Fruit fly (Drosophila melanogaster) whole organism, embryonic: ENCODE data around the gene Gbs-76A.

Experiments used
- ATbp ChIP-seq: fragments of 200-800 bp; sonication (Bioruptor generic); optimal IDR thresholded peaks from 2 replicates; lab custom pipeline; 2017; ENCODE audit warnings: missing biosample characterization, mild to moderate bottlenecking, missing genetic modification characterization, missing genetic modification reagents
- Antp ChIP-seq: fragments of 200-800 bp; sonication (Bioruptor generic); optimal IDR thresholded peaks from 3 replicates; lab custom pipeline; 2016; ENCODE audit warnings: missing biosample characterization, missing genetic modification characterization
- Asciz ChIP-seq: fragments of 200-800 bp; sonication (Bioruptor generic); optimal IDR thresholded peaks from 2 replicates; lab custom pipeline; 2017; ENCODE audit warnings: missing biosample characterization, mild to moderate bottlenecking, missing genetic modification characterization, missing genetic modification reagents
- Blimp-1 ChIP-seq: fragments of 200-800 bp; sonication (Bioruptor generic); optimal IDR thresholded peaks from 3 replicates; lab custom pipeline; 2018; ENCODE audit warnings: missing biosample characterization, missing genetic modification characterization, mild to moderate bottlenecking, moderate library complexity, missing genetic modification reagents
- BtbVII ChIP-seq: fragments of 200-800 bp; sonication (Bioruptor generic); optimal IDR thresholded peaks from 3 replicates; lab custom pipeline; 2017; ENCODE audit warnings: missing biosample characterization, mild to moderate bottlenecking, missing genetic modification characterization
- C15 ChIP-seq: fragments of 200-800 bp; sonication (Bioruptor generic); IDR thresholded peaks from 3 replicates; pipeline ENCODE4 v1.3.6; 2022; ENCODE audit warnings: missing biosample characterization, missing genetic modification characterization
- CG10274 ChIP-seq: fragments of 200-800 bp; sonication (Bioruptor generic); optimal IDR thresholded peaks from 3 replicates; lab custom pipeline; 2017; ENCODE audit warnings: missing biosample characterization, mild to moderate bottlenecking, missing genetic modification characterization
- CG13296 ChIP-seq: fragments of 200-800 bp; sonication (Bioruptor generic); optimal IDR thresholded peaks from 3 replicates; lab custom pipeline; 2018; ENCODE audit warnings: missing biosample characterization, mild to moderate bottlenecking, missing genetic modification characterization
- CG15479 ChIP-seq: fragments of 200-800 bp; sonication (Bioruptor generic); optimal IDR thresholded peaks from 3 replicates; lab custom pipeline; 2019; ENCODE audit warnings: missing biosample characterization, mild to moderate bottlenecking, missing genetic modification characterization, moderate library complexity
- CG15514 ChIP-seq: fragments of 200-800 bp; sonication (Bioruptor generic); optimal IDR thresholded peaks from 3 replicates; lab custom pipeline; 2017; ENCODE audit warnings: missing biosample characterization, missing genetic modification characterization, mild to moderate bottlenecking, moderate library complexity, missing genetic modification reagents
- CG15601 ChIP-seq: fragments of 200-800 bp; sonication (Bioruptor generic); optimal IDR thresholded peaks from 3 replicates; lab custom pipeline; 2019; ENCODE audit warnings: missing biosample characterization, mild to moderate bottlenecking, missing genetic modification characterization, moderate library complexity
- CG17568 ChIP-seq: fragments of 200-800 bp; sonication (Bioruptor generic); optimal IDR thresholded peaks from 2 replicates; lab custom pipeline; 2018; ENCODE audit warnings: missing biosample characterization, mild to moderate bottlenecking, missing genetic modification characterization, moderate library complexity
- CG18599 ChIP-seq: fragments of 200-800 bp; sonication (Bioruptor generic); optimal IDR thresholded peaks from 3 replicates; lab custom pipeline; 2017; ENCODE audit warnings: missing biosample characterization, missing genetic modification characterization, mild to moderate bottlenecking, moderate library complexity, missing genetic modification reagents
- CG18619 ChIP-seq: fragments of 200-800 bp; sonication (Bioruptor generic); optimal IDR thresholded peaks from 3 replicates; lab custom pipeline; 2017; ENCODE audit warnings: missing biosample characterization, mild to moderate bottlenecking, missing genetic modification characterization
- CG2678 ChIP-seq: fragments of 200-800 bp; sonication (Bioruptor generic); optimal IDR thresholded peaks from 3 replicates; lab custom pipeline; 2019; ENCODE audit warnings: missing biosample characterization, mild to moderate bottlenecking, missing genetic modification characterization, moderate library complexity
- CG3281 ChIP-seq: fragments of 200-800 bp; sonication (Bioruptor generic); optimal IDR thresholded peaks from 3 replicates; lab custom pipeline; 2017; ENCODE audit warnings: missing biosample characterization, mild to moderate bottlenecking, missing genetic modification characterization
- CG3407 ChIP-seq: fragments of 200-800 bp; sonication (Bioruptor generic); optimal IDR thresholded peaks from 2 replicates; lab custom pipeline; 2018; ENCODE audit warnings: missing biosample characterization, mild to moderate bottlenecking, missing genetic modification characterization
- CG4707 ChIP-seq: fragments of 200-800 bp; sonication (Bioruptor generic); optimal IDR thresholded peaks from 2 replicates; lab custom pipeline; 2018; ENCODE audit warnings: missing biosample characterization, mild to moderate bottlenecking, missing genetic modification characterization, moderate library complexity
- CG6813 ChIP-seq: fragments of 200-800 bp; sonication (Bioruptor generic); optimal IDR thresholded peaks from 2 replicates; lab custom pipeline; 2017; ENCODE audit warnings: missing biosample characterization, missing genetic modification characterization, mild to moderate bottlenecking, moderate library complexity, missing genetic modification reagents
- CG6854 ChIP-seq: fragments of 200-800 bp; sonication (Bioruptor generic); optimal IDR thresholded peaks from 3 replicates; lab custom pipeline; 2017; ENCODE audit warnings: missing biosample characterization, mild to moderate bottlenecking, missing genetic modification characterization
- CG9797 ChIP-seq: fragments of 200-800 bp; sonication (Bioruptor generic); optimal IDR thresholded peaks from 3 replicates; lab custom pipeline; 2018; ENCODE audit warnings: missing biosample characterization, mild to moderate bottlenecking, missing genetic modification characterization
- Dbx ChIP-seq: fragments of 200-800 bp; sonication (Bioruptor generic); IDR thresholded peaks from 3 replicates; pipeline ENCODE4 v1.3.6; 2022; ENCODE audit warnings: missing biosample characterization, missing genetic modification characterization
- Dll ChIP-seq: fragments of 200-800 bp; sonication (Bioruptor generic); IDR thresholded peaks from 4 replicates; pipeline ENCODE4 v1.3.6; 2022; ENCODE audit warnings: missing biosample characterization, missing genetic modification characterization; ENCODE audit not compliant: partially characterized antibody
- Doc2 ChIP-seq: fragments of 200-800 bp; sonication (Bioruptor generic); IDR thresholded peaks from 2 replicates; pipeline ENCODE4 v1.3.6; 2022; ENCODE audit warnings: missing biosample characterization, missing genetic modification characterization
- GATAe ChIP-seq: fragments of 200-800 bp; sonication (Bioruptor generic); conservative IDR thresholded peaks from 2 replicates; pipeline ENCODE4 v1.3.6; 2022; ENCODE audit warnings: missing biosample characterization, missing genetic modification characterization
- Gug ChIP-seq: fragments of 200-800 bp; sonication (Bioruptor generic); IDR thresholded peaks from 4 replicates; pipeline ENCODE4 v1.3.6; 2022; ENCODE audit warnings: missing biosample characterization, missing genetic modification characterization
- Hmr ChIP-seq: fragments of 200-800 bp; sonication (Bioruptor generic); optimal IDR thresholded peaks from 3 replicates; lab custom pipeline; 2017; ENCODE audit warnings: mild to moderate bottlenecking, missing biosample characterization, missing genetic modification reagents, missing genetic modification characterization
- Hr51 ChIP-seq, 2 experiments: fragments of 200-800 bp; sonication (Bioruptor generic); optimal IDR thresholded peaks; 2 replicates in 1 of 2; 3 replicates in 1 of 2; lab custom pipeline; 2016 to 2018; ENCODE audit warnings: missing biosample characterization in 2 of 2, missing genetic modification characterization in 2 of 2, mild to moderate bottlenecking in 1 of 2, moderate library complexity in 1 of 2
- Med ChIP-seq: fragments of 200-800 bp; sonication (Bioruptor generic); peaks from one replicate; lab custom pipeline; 2016; ENCODE audit warnings: missing biosample characterization, missing genetic modification characterization, mild to moderate bottlenecking, inconsistent platforms, moderate library complexity
- Meics ChIP-seq: fragments of 200-800 bp; sonication (Bioruptor generic); optimal IDR thresholded peaks from 2 replicates; lab custom pipeline; 2017; ENCODE audit warnings: missing biosample characterization, mild to moderate bottlenecking, missing genetic modification characterization
- Nf-YB ChIP-seq: fragments of 200-800 bp; sonication (Bioruptor generic); optimal IDR thresholded peaks from 3 replicates; lab custom pipeline; 2019; ENCODE audit warnings: missing biosample characterization, mild to moderate bottlenecking, missing genetic modification characterization, moderate library complexity
- NfI ChIP-seq: fragments of 200-800 bp; sonication (Bioruptor generic); optimal IDR thresholded peaks from 3 replicates; lab custom pipeline; 2018; ENCODE audit warnings: missing biosample characterization, mild to moderate bottlenecking, missing genetic modification characterization, moderate library complexity
- Optix ChIP-seq: fragments of 200-800 bp; sonication (Bioruptor generic); IDR thresholded peaks from 3 replicates; pipeline ENCODE4 v1.3.6; 2022; ENCODE audit warnings: missing biosample characterization, missing genetic modification characterization
- Sox100B ChIP-seq: fragments of 200-800 bp; sonication (Bioruptor generic); optimal IDR thresholded peaks from 3 replicates; lab custom pipeline; 2018; ENCODE audit warnings: missing biosample characterization, mild to moderate bottlenecking, missing genetic modification characterization
- Sry-δ ChIP-seq: fragments of 200-800 bp; sonication (Bioruptor generic); optimal IDR thresholded peaks from 2 replicates; lab custom pipeline; 2016; ENCODE audit warnings: missing biosample characterization, missing genetic modification characterization
- Ssrp ChIP-seq: fragments of 200-800 bp; sonication (Bioruptor generic); optimal IDR thresholded peaks from 2 replicates; lab custom pipeline; 2018; ENCODE audit warnings: missing biosample characterization, mild to moderate bottlenecking, missing genetic modification characterization, moderate library complexity
- Vsx1 ChIP-seq: fragments of 200-800 bp; sonication (Bioruptor generic); optimal IDR thresholded peaks from 2 replicates; lab custom pipeline; 2017; ENCODE audit warnings: missing biosample characterization, mild to moderate bottlenecking, missing genetic modification characterization, missing genetic modification reagents
- ap ChIP-seq: fragments of 200-800 bp; sonication (Bioruptor generic); IDR thresholded peaks from 2 replicates; pipeline ENCODE4 v1.3.6; 2022; ENCODE audit warnings: missing biosample characterization, missing genetic modification characterization
- chn ChIP-seq: fragments of 200-800 bp; sonication (Bioruptor generic); optimal IDR thresholded peaks from 2 replicates; lab custom pipeline; 2016; ENCODE audit warnings: missing biosample characterization, missing genetic modification characterization
- danr ChIP-seq: fragments of 200-800 bp; sonication (Bioruptor generic); IDR thresholded peaks from 2 replicates; pipeline ENCODE4 v1.3.6; 2022; ENCODE audit warnings: missing biosample characterization, missing genetic modification characterization
- ems ChIP-seq: fragments of 200-800 bp; sonication (Bioruptor generic); optimal IDR thresholded peaks from 3 replicates; lab custom pipeline; 2016; ENCODE audit warnings: missing biosample characterization, missing genetic modification characterization
- lab ChIP-seq: fragments of 200-800 bp; sonication (Bioruptor generic); optimal IDR thresholded peaks from 3 replicates; lab custom pipeline; 2017; ENCODE audit warnings: missing biosample characterization, missing genetic modification characterization, mild to moderate bottlenecking, moderate library complexity, missing genetic modification reagents
- mirr ChIP-seq: fragments of 200-800 bp; sonication (Bioruptor generic); optimal IDR thresholded peaks from 3 replicates; lab custom pipeline; 2018; ENCODE audit warnings: missing biosample characterization, mild to moderate bottlenecking, missing genetic modification characterization
- nau ChIP-seq: fragments of 200-800 bp; sonication (Bioruptor generic); optimal IDR thresholded peaks from 3 replicates; lab custom pipeline; 2017; ENCODE audit warnings: missing biosample characterization, mild to moderate bottlenecking, missing genetic modification characterization, missing genetic modification reagents
- nom ChIP-seq: fragments of 200-800 bp; sonication (Bioruptor generic); optimal IDR thresholded peaks from 2 replicates; lab custom pipeline; 2017; ENCODE audit warnings: missing biosample characterization, missing genetic modification characterization, mild to moderate bottlenecking, moderate library complexity, missing genetic modification reagents
- pita ChIP-seq: fragments of 200-800 bp; sonication (Bioruptor generic); optimal IDR thresholded peaks from 2 replicates; lab custom pipeline; 2017; ENCODE audit warnings: missing biosample characterization, mild to moderate bottlenecking, missing genetic modification characterization
- repo ChIP-seq: fragments of 200-800 bp; sonication (Bioruptor generic); optimal IDR thresholded peaks from 2 replicates; lab custom pipeline; 2016; ENCODE audit warnings: missing biosample characterization, missing genetic modification characterization
- sens ChIP-seq: fragments of 200-800 bp; sonication (Bioruptor generic); peaks from one replicate; lab custom pipeline; 2016; ENCODE audit warnings: missing biosample characterization, missing genetic modification characterization
- sim ChIP-seq: fragments of 200-800 bp; sonication (Bioruptor generic); IDR thresholded peaks from 2 replicates; pipeline ENCODE4 v1.3.6; 2022; ENCODE audit warnings: missing biosample characterization, missing genetic modification characterization
- unc-4 ChIP-seq: fragments of 200-800 bp; sonication (Bioruptor generic); IDR thresholded peaks from 2 replicates; pipeline ENCODE4 v1.3.6; 2022; ENCODE audit warnings: missing biosample characterization, missing genetic modification characterization; ENCODE audit not compliant: partially characterized antibody

Gene Gbs-76A

dm6 chr3L:19340516-19340915 lies 48.0 kb upstream of the Gbs-76A start:
- TF ChIP-seq Vsx1 (GFP tag; lab: Kevin White, UChicago) (peak; percentile 44), sim (GFP tag; lab: Robert Waterston, UW) (no peak), Asciz (peak; percentile 12), Hmr (peak; percentile 42), Antp (GFP tag; lab: Kevin White, UChicago) (no peak), Blimp-1 (GFP tag; lab: Kevin White, UChicago) (peak; percentile 6), nau (GFP tag; lab: Kevin White, UChicago) (peak; percentile 40), CG15479 (GFP tag; lab: Kevin White, UChicago) (no peak), Nf-YB (GFP tag; lab: Kevin White, UChicago) (no peak), ATbp (GFP tag; lab: Kevin White, UChicago) (peak; percentile 64), Dbx (0 out of 3 replicates have a peak, but pooled peaks have one; percentile 31), CG6813 (GFP tag; lab: Kevin White, UChicago) (peak; percentile 18), unc-4 (GFP tag; lab: Robert Waterston, UW) (no peak), Doc2 (GFP tag; lab: Robert Waterston, UW) (no peak), CG4707 (GFP tag; lab: Kevin White, UChicago) (peak; percentile 7), Sry-δ (GFP tag; lab: Kevin White, UChicago) (no peak), CG15601 (tag; lab: Kevin White, UChicago) (peak; percentile 19), repo (GFP tag; lab: Kevin White, UChicago) (no peak), GATAe (GFP tag; lab: Robert Waterston, UW) (no peak), Sox100B (GFP tag; lab: Kevin White, UChicago) (peak; percentile 10), danr (no peak), CG3407 (GFP tag; lab: Kevin White, UChicago) (peak; percentile 10), CG13296 (GFP tag; lab: Kevin White, UChicago) (peak; percentile 5), CG18599 (peak; percentile 70), CG6854 (GFP tag; lab: Kevin White, UChicago) (peak; percentile 9), Hr51 (GFP tag; optimal IDR thresholded peaks at IDR 0.05; lab: Kevin White, UChicago) (no peak), mirr (no peak), Optix (GFP tag; lab: Robert Waterston, UW) (no peak), Gug (no peak), Meics (GFP tag; lab: Kevin White, UChicago) (peak; percentile 15), sens (GFP tag; lab: Kevin White, UChicago) (peak; percentile 72), CG9797 (GFP tag; lab: Kevin White, UChicago) (no peak), ap (GFP tag; lab: Robert Waterston, UW) (no peak), Med (GFP tag; lab: Kevin White, UChicago) (peak; percentile 64), CG18619 (GFP tag; lab: Kevin White, UChicago) (peak; percentile 1), CG15514 (GFP tag; lab: Kevin White, UChicago) (peak; percentile 44), Dll (GFP tag; lab: Robert Waterston, UW) (no peak), CG17568 (GFP tag; lab: Kevin White, UChicago) (peak; percentile 9), CG2678 (tag; lab: Kevin White, UChicago) (peak; percentile 44), lab (GFP tag; lab: Kevin White, UChicago) (peak; percentile 63), CG3281 (GFP tag; lab: Kevin White, UChicago) (peak; percentile 2), nom (GFP tag; lab: Kevin White, UChicago) (no peak), BtbVII (GFP tag; lab: Kevin White, UChicago) (peak; percentile 42), chn (GFP tag; lab: Kevin White, UChicago) (no peak), ems (GFP tag; lab: Kevin White, UChicago) (no peak), NfI (GFP tag; lab: Kevin White, UChicago) (no peak), Ssrp (tag; lab: Kevin White, UChicago) (no peak), C15 (no peak), pita (GFP tag; lab: Kevin White, UChicago) (no peak), CG10274 (GFP tag; lab: Kevin White, UChicago) (no peak)
